Worm (Caenorhabditis elegans): ENCODE measurements around the gene F26C11.3.

DNA sequence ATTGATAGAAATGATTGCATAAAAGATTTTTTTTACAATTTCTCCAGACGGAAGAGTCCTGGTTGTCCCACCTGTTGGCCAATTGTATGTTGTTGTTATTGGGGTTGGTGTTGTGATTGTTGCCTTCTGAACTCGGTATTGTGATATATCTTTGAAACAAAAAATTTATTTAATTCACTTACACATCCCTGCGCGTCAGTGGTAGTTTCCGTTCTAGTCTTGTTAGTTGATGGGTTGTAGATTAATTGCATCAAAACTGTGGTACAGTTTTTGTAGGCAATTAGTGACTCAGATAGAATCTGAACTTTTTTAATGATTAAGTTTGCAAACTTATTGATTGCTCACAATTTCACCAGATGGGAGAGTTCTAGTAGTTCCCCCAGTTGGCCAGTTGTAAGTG lies 10.4 kb downstream of the F26C11.3 start:
- TF ChIP-seq pha-4 (tag; optimal IDR thresholded peaks at IDR 0.05) (no peak), unc-39 (tag; optimal IDR thresholded peaks at IDR 0.05) (no peak), nhr-237 (tag; optimal IDR thresholded peaks at IDR 0.05) (no peak)
